Worm (Caenorhabditis elegans) whole organism, L2 larva: ENCODE results near the gene W03F9.2.

Experiments
- ama-1 ChIP-seq: fragments of 150-350 bp; optimal IDR thresholded peaks from 2 replicates; lab custom pipeline; 2018; ENCODE audit warnings: inconsistent platforms
- lsy-2 ChIP-seq, 2 experiments: fragments of 150-350 bp in 1 of 2; sonication (generic microtip) in 1 of 2; optimal IDR thresholded peaks; 2 replicates each; lab custom pipeline; 2014 to 2017; ENCODE audit warnings: missing biosample characterization in 2 of 2, missing genetic modification characterization in 2 of 2
- sma-9 ChIP-seq, 2 experiments: fragments of 150-350 bp in 1 of 2; sonication (generic microtip) in 1 of 2; optimal IDR thresholded peaks; 2 replicates each; lab custom pipeline; 2014 to 2016; ENCODE audit warnings: missing genetic modification characterization in 2 of 2, mild to moderate bottlenecking in 1 of 2, missing biosample characterization in 1 of 2, missing compliant biosample characterization in 1 of 2, missing genetic modification reagents in 1 of 2, moderate library complexity in 1 of 2

- no peak for TF ChIP-seq sma-9 (GFP tag; optimal IDR thresholded peaks at IDR 0.05; lab: Kevin White, UChicago)
- no peak for TF ChIP-seq sma-9 (tag; optimal IDR thresholded peaks at IDR 0.05; lab: Kevin White, UChicago)
- TF ChIP-seq lsy-2 (tag; optimal IDR thresholded peaks at IDR 0.05; lab: Kevin White, UChicago): no peak
- TF ChIP-seq ama-1 (lab: Kevin White, UChicago): no peak
Observed at ce11 chrV:122249-122648, 5.6 kb downstream of the W03F9.2 start.
